Fruit fly (Drosophila melanogaster): ENCODE measurements around the gene Lkb1.
A peak's percentile ranks its signal among the peaks of the same experiment; 100 is the strongest.

The Lkb1 gene

DNA sequence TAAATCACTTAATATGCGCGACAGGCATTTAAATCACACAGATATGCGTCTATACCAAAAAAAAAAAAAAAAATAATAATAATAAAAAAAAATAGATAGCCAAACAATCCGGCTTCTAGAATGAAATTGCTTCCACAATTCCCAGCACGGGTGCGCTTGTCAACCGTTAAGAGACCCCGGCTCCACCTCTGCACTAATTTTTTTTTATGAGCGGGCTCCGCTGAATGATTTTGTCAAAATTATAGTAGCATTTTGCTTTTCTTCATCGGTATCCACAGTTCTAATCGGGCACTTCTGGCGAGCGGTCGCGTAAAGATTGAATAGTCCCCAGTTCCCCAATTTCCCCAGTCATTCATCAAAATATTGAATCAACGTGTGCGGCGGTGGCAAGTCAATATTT, 30.1 kb downstream of the Lkb1 start, which contains the start of gene Adgf-C (continued):
- no peak for TF ChIP-seq CG1602 (GFP tag; optimal IDR thresholded peaks at IDR 0.05)
- no peak for TF ChIP-seq gfzf (GFP tag; optimal IDR thresholded peaks at IDR 0.05)
- TF ChIP-seq abd-A (tag; optimal IDR thresholded peaks at IDR 0.05): no peak

DNA sequence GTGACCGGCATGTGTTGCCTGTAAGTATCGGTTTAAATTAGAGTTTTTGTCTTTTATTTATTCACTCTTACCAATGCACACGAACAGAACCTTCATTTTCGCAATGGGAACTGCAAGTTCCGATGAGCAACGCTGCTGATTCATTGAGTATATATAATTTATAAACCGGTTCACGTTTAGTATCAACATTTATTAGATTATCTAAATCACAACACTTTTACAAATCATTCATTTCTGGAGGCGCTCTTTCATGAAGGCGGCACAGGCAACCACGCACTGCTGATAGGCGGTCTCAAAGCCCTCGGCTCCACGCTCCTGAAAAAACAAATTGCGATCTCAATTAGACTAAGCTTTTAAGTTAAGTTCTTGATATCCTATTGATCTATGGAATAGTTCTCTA, 33.5 kb downstream of the Lkb1 start, which contains the start of gene Argp:
TSS of gene Argp (minus strand) at position 101 of the 400 bp plus-strand sequence.
- TF ChIP-seq kni (GFP tag; optimal IDR thresholded peaks at IDR 0.05) (no peak), NfI (GFP tag; optimal IDR thresholded peaks at IDR 0.05) (no peak), caup (GFP tag; optimal IDR thresholded peaks at IDR 0.05; ENCODE audit: severe bottlenecking) (no peak), CG17612 (GFP tag; IDR thresholded peaks at IDR 0.05) (no peak), Neu2 (GFP tag; optimal IDR thresholded peaks at IDR 0.05; ENCODE audit: borderline replicate concordance) (no peak), peb (GFP tag; IDR thresholded peaks at IDR 0.05) (no peak), CG18619 (GFP tag; optimal IDR thresholded peaks at IDR 0.05) (no peak), bcd (GFP tag; optimal IDR thresholded peaks at IDR 0.05) (no peak), slbo (GFP tag; IDR thresholded peaks at IDR 0.05) (no peak), Mrtf (GFP tag; IDR thresholded peaks at IDR 0.05) (no peak), phol (tag; optimal IDR thresholded peaks at IDR 0.05) (no peak)

DNA sequence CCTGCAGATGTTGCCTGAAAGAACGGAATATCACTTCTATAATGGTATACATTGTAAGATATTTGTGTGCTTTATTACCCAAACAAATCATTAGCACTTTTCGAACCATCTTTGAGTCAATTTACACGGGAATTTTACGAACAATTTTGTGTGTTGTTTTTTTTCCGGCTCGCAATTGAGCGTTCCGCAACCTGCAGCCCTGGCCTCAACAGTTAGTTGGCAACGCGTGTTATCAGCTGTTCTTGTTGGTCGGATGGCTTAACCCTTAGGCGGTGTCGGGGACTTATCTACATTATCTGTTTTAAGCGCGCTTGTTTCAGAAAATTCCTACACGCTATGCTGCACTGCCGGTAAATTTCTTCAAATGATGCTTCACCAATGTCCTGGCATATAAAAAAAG, 34.3 kb downstream of the Lkb1 start:
- TF ChIP-seq sqz (GFP tag; optimal IDR thresholded peaks at IDR 0.05) (peak; percentile 52), zfh1 (GFP tag; IDR thresholded peaks at IDR 0.05) (peak; percentile 45; the same call in 1 of the 3 replicates), nerfin-2 (GFP tag; IDR thresholded peaks at IDR 0.05; ENCODE audit: partially characterized antibody) (peak; percentile 12; the same call in 1 of the 2 replicates), gro (GFP tag; optimal IDR thresholded peaks at IDR 0.05) (peak; percentile 17), CG11504 (tag; optimal IDR thresholded peaks at IDR 0.05) (peak; percentile 60), bbx (GFP tag; IDR thresholded peaks at IDR 0.05; ENCODE audit: partially characterized antibody) (peak; percentile 56), chm (GFP tag; IDR thresholded peaks at IDR 0.05) (0 out of 2 replicates have a peak, but pooled peaks have one; percentile 37), CG8281 (tag; optimal IDR thresholded peaks at IDR 0.05) (no peak), CG1792 (GFP tag; optimal IDR thresholded peaks at IDR 0.05) (no peak), CG4424 (GFP tag; optimal IDR thresholded peaks at IDR 0.05) (peak; percentile 33), ftz-f1 (GFP tag; optimal IDR thresholded peaks at IDR 0.05) (peak; percentile 73), pzg (GFP tag; optimal IDR thresholded peaks at IDR 0.05) (peak; percentile 69), CG18262 (tag; optimal IDR thresholded peaks at IDR 0.05) (no peak), CG32767 (GFP tag; IDR thresholded peaks at IDR 0.05) (0 out of 2 replicates have a peak, but pooled peaks have one; percentile 36), pros (GFP tag; optimal IDR thresholded peaks at IDR 0.05) (no peak), CG12769 (tag; optimal IDR thresholded peaks at IDR 0.05) (no peak), CG18619 (GFP tag; optimal IDR thresholded peaks at IDR 0.05) (no peak), CG2120 (GFP tag; optimal IDR thresholded peaks at IDR 0.05) (peak; percentile 5), sna (GFP tag; IDR thresholded peaks at IDR 0.05; ENCODE audit: partially characterized antibody) (0 out of 2 replicates have a peak, but pooled peaks have one; percentile 26), CG8388 (GFP tag; optimal IDR thresholded peaks at IDR 0.05) (peak; percentile 3), Doc2 (GFP tag; IDR thresholded peaks at IDR 0.05) (no peak), BEAF-32 (GFP tag; optimal IDR thresholded peaks at IDR 0.05) (peak; percentile 5), br (optimal IDR thresholded peaks at IDR 0.05) (no peak), Med (GFP tag) (peak; percentile 48), ro (GFP tag; IDR thresholded peaks at IDR 0.05) (no peak), hb (GFP tag; IDR thresholded peaks at IDR 0.05; ENCODE audit: partially characterized antibody) (no peak), pho (GFP tag; optimal IDR thresholded peaks at IDR 0.05) (no peak), H2.0 (GFP tag; IDR thresholded peaks at IDR 0.05) (no peak; the same call in 1 of the 2 replicates), CG7987 (GFP tag; optimal IDR thresholded peaks at IDR 0.05) (peak; percentile 9), dysf (GFP tag; IDR thresholded peaks at IDR 0.05) (peak; percentile 6; the same call in 1 of the 3 replicates), CG18599 (GFP tag; optimal IDR thresholded peaks at IDR 0.05) (peak; percentile 13), Sry-δ (GFP tag; optimal IDR thresholded peaks at IDR 0.05) (peak; percentile 23), psq (GFP tag; optimal IDR thresholded peaks at IDR 0.05) (no peak), Drgx (GFP tag; IDR thresholded peaks at IDR 0.05) (0 out of 2 replicates have a peak, but pooled peaks have one; percentile 13)

Data from whole organism, embryonic.